Worm (Caenorhabditis elegans) whole organism, L2 larva: ENCODE results near the gene T03E6.8.

Experiments used
- C34F6.9 ChIP-seq: fragments of 150-350 bp; optimal IDR thresholded peaks from 2 replicates; lab custom pipeline; 2014; ENCODE audit warnings: missing biosample characterization, missing genetic modification characterization
- F13H6.1 ChIP-seq: sonication (generic microtip); optimal IDR thresholded peaks from 2 replicates; lab custom pipeline; 2016; ENCODE audit warnings: missing genetic modification characterization, missing compliant biosample characterization
- Y55F3AM.14 ChIP-seq: fragments of 200-800 bp; sonication (Bioruptor generic); optimal IDR thresholded peaks from 2 replicates; lab custom pipeline; 2018; ENCODE audit warnings: mild to moderate bottlenecking, missing genetic modification characterization, missing compliant biosample characterization
- aly-2 ChIP-seq: fragments of 150-350 bp; optimal IDR thresholded peaks from 2 replicates; lab custom pipeline; 2014; ENCODE audit warnings: missing biosample characterization, missing genetic modification characterization
- ama-1 ChIP-seq: fragments of 150-350 bp; optimal IDR thresholded peaks from 2 replicates; lab custom pipeline; 2018; ENCODE audit warnings: inconsistent platforms
- ceh-16 ChIP-seq: fragments of 150-350 bp; optimal IDR thresholded peaks from 2 replicates; lab custom pipeline; 2014; ENCODE audit warnings: missing biosample characterization, missing genetic modification characterization
- ceh-82 ChIP-seq: fragments of 150-350 bp; optimal IDR thresholded peaks from 2 replicates; lab custom pipeline; 2014; ENCODE audit warnings: missing biosample characterization, missing genetic modification characterization
- elt-3 ChIP-seq: sonication (generic microtip); optimal IDR thresholded peaks from 2 replicates; lab custom pipeline; 2017; ENCODE audit warnings: missing biosample characterization, missing genetic modification characterization
- lin-39 ChIP-seq: fragments of 150-350 bp; optimal IDR thresholded peaks from 2 replicates; lab custom pipeline; 2014; ENCODE audit warnings: missing biosample characterization, missing genetic modification reagents, missing genetic modification characterization
- mab-5 ChIP-seq: fragments of 150-350 bp; optimal IDR thresholded peaks from 2 replicates; lab custom pipeline; 2014; ENCODE audit warnings: missing biosample characterization, missing genetic modification characterization
- nhr-12 ChIP-seq: fragments of 150-350 bp; optimal IDR thresholded peaks from 2 replicates; lab custom pipeline; 2014; ENCODE audit warnings: missing biosample characterization, missing genetic modification characterization
- nhr-23 ChIP-seq: fragments of 150-350 bp; optimal IDR thresholded peaks from 2 replicates; lab custom pipeline; 2014; ENCODE audit warnings: missing biosample characterization, missing genetic modification reagents, missing genetic modification characterization
- nhr-25 ChIP-seq: fragments of 150-350 bp; sonication (generic microtip); optimal IDR thresholded peaks from 3 replicates; lab custom pipeline; 2014; ENCODE audit warnings: missing biosample characterization, missing genetic modification characterization
- nhr-6 ChIP-seq: fragments of 150-350 bp; optimal IDR thresholded peaks from 2 replicates; lab custom pipeline; 2014; ENCODE audit warnings: missing biosample characterization, missing genetic modification characterization
- nhr-77 ChIP-seq: fragments of 150-350 bp; optimal IDR thresholded peaks from 2 replicates; lab custom pipeline; 2014; ENCODE audit warnings: missing biosample characterization, missing genetic modification characterization
- peb-1 ChIP-seq: fragments of 150-350 bp; optimal IDR thresholded peaks from 2 replicates; lab custom pipeline; 2014; ENCODE audit warnings: missing biosample characterization, missing genetic modification characterization
- skn-1 ChIP-seq: sonication (generic microtip); optimal IDR thresholded peaks from 2 replicates; lab custom pipeline; 2017; ENCODE audit warnings: missing biosample characterization, missing genetic modification characterization
- sma-9 ChIP-seq, 2 experiments: fragments of 150-350 bp in 1 of 2; sonication (generic microtip) in 1 of 2; optimal IDR thresholded peaks; 2 replicates each; lab custom pipeline; 2014 to 2016; ENCODE audit warnings: missing genetic modification characterization in 2 of 2, mild to moderate bottlenecking in 1 of 2, missing biosample characterization in 1 of 2, missing compliant biosample characterization in 1 of 2, missing genetic modification reagents in 1 of 2, moderate library complexity in 1 of 2
- snpc-4 ChIP-seq: fragments of 150-350 bp; optimal IDR thresholded peaks from 2 replicates; lab custom pipeline; 2014; ENCODE audit warnings: missing biosample characterization, missing genetic modification characterization
- ztf-11 ChIP-seq: sonication (generic microtip); optimal IDR thresholded peaks from 2 replicates; lab custom pipeline; 2017; ENCODE audit warnings: missing biosample characterization, missing genetic modification characterization
- ztf-4 ChIP-seq: fragments of 150-350 bp; optimal IDR thresholded peaks from 2 replicates; lab custom pipeline; 2014; ENCODE audit warnings: missing biosample characterization, missing genetic modification characterization

The T03E6.8 gene

DNA sequence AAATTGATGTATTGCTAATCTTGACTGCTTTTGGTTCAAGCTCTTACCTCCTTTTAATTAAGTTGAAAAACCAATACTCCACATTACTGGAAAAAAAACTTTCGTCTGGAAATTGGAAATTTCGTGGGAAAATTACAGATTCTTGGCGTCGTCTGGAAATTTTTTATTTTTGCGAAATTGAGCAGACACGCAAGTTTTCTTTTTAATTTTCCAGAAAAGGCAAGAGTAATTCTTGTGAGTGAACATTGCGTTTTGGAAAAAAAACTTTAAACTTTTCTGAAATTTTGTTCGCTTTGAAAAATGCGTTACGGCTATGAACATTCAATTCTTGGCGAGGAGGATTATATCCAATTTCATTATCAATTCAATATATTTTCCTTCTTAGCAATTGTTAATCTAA is 37.4 kb downstream of the T03E6.8 start, which contains the start of gene sru-45:
sru-45 (plus strand) TSS at position 301 of the 400 bp plus-strand sequence.
- TF ChIP-seq nhr-25 (no peak), peb-1 (tag; lab: Kevin White, UChicago) (no peak), ama-1 (no peak), lin-39 (tag; lab: Kevin White, UChicago) (no peak), aly-2 (tag; lab: Kevin White, UChicago) (no peak), C34F6.9 (tag; lab: Kevin White, UChicago) (no peak), Y55F3AM.14 (GFP tag; lab: Kevin White, UChicago) (no peak), elt-3 (tag; lab: Kevin White, UChicago) (no peak), nhr-6 (tag; lab: Kevin White, UChicago) (no peak), ztf-11 (no peak), ceh-16 (tag; lab: Kevin White, UChicago) (no peak), snpc-4 (no peak), nhr-77 (tag; lab: Kevin White, UChicago) (no peak), ztf-4 (tag; lab: Kevin White, UChicago) (no peak), mab-5 (no peak), nhr-12 (tag; lab: Kevin White, UChicago) (no peak), F13H6.1 (tag; lab: Kevin White, UChicago) (no peak), nhr-23 (tag; lab: Kevin White, UChicago) (no peak), skn-1 (tag; lab: Kevin White, UChicago) (no peak), ceh-82 (tag; lab: Kevin White, UChicago) (no peak)
- TF ChIP-seq, all 48 proteins: peak for 0

- no peak for TF ChIP-seq sma-9 (GFP tag; optimal IDR thresholded peaks at IDR 0.05; lab: Kevin White, UChicago)
- no peak for TF ChIP-seq sma-9 (tag; optimal IDR thresholded peaks at IDR 0.05; lab: Kevin White, UChicago)
Observed at ce11 chrV:16552929-16553328, 50.1 kb downstream of the T03E6.8 start, which contains the start of gene Y32B12B.4. Y32B12B.4 (plus strand) TSS chrV:16553327.
